Fruit fly (Drosophila melanogaster): Measurements from ENCODE around the gene OtopLa.
A peak's percentile ranks its signal among the peaks of the same experiment; 100 is the strongest.

OtopLa gene

dm6 chrX:5639083-5639482, 9.2 kb downstream of the OtopLa start (continued):
- TF ChIP-seq Hr78 (GFP tag; optimal IDR thresholded peaks at IDR 0.05), result no peak
- peak; percentile 26 for TF ChIP-seq CG8944 (GFP tag; optimal IDR thresholded peaks at IDR 0.05)
- no peak for TF ChIP-seq MESR4 (GFP tag; optimal IDR thresholded peaks at IDR 0.05)
- no peak for TF ChIP-seq pita (GFP tag; optimal IDR thresholded peaks at IDR 0.05)
- no peak for TF ChIP-seq sima (GFP tag; optimal IDR thresholded peaks at IDR 0.05)
- TF ChIP-seq fu2 (GFP tag; optimal IDR thresholded peaks at IDR 0.05), result no peak
- no peak for TF ChIP-seq CG4328 (GFP tag; optimal IDR thresholded peaks at IDR 0.05)
- TF ChIP-seq H2.0 (GFP tag; IDR thresholded peaks at IDR 0.05), result peak; percentile 36; the same call in 1 of the 2 replicates
- TF ChIP-seq Mrtf (GFP tag; IDR thresholded peaks at IDR 0.05), result no peak
- TF ChIP-seq CG8290 (GFP tag; optimal IDR thresholded peaks at IDR 0.05), result no peak
- TF ChIP-seq CG8290 (tag; optimal IDR thresholded peaks at IDR 0.05), result no peak
- TF ChIP-seq pzg (GFP tag; optimal IDR thresholded peaks at IDR 0.05), result no peak
- peak; percentile 53 for TF ChIP-seq Sox102F (GFP tag; optimal IDR thresholded peaks at IDR 0.05)
- no peak for TF ChIP-seq CG34376 (GFP tag; optimal IDR thresholded peaks at IDR 0.05)
- TF ChIP-seq CG33213 (GFP tag; optimal IDR thresholded peaks at IDR 0.05), result peak; percentile 9
- TF ChIP-seq onecut (GFP tag; IDR thresholded peaks at IDR 0.05), result peak; percentile 39
- TF ChIP-seq CG10654 (GFP tag; optimal IDR thresholded peaks at IDR 0.05), result peak; percentile 27
- TF ChIP-seq kah (GFP tag; optimal IDR thresholded peaks at IDR 0.05), result no peak
- no peak for TF ChIP-seq Meics (GFP tag; optimal IDR thresholded peaks at IDR 0.05)
- TF ChIP-seq CG31388 (GFP tag; optimal IDR thresholded peaks at IDR 0.05), result no peak
- no peak for TF ChIP-seq CG8281 (tag; optimal IDR thresholded peaks at IDR 0.05)
- no peak for TF ChIP-seq HLH54F (GFP tag; optimal IDR thresholded peaks at IDR 0.05)
- TF ChIP-seq BEAF-32 (GFP tag; optimal IDR thresholded peaks at IDR 0.05), result no peak
- peak; percentile 58 for TF ChIP-seq CG10959 (GFP tag; IDR thresholded peaks at IDR 0.05)
- no peak for TF ChIP-seq psq (GFP tag; optimal IDR thresholded peaks at IDR 0.05)
- no peak for TF ChIP-seq HmgD (GFP tag; optimal IDR thresholded peaks at IDR 0.05)
- TF ChIP-seq Sin3A (optimal IDR thresholded peaks at IDR 0.05), result no peak
- no peak for TF ChIP-seq CG18011 (GFP tag; optimal IDR thresholded peaks at IDR 0.05)
- TF ChIP-seq CG7786 (GFP tag; optimal IDR thresholded peaks at IDR 0.05), result peak; percentile 53
- TF ChIP-seq Gug (GFP tag; IDR thresholded peaks at IDR 0.05), result peak; percentile 36; the same call in 1 of the 4 replicates
- TF ChIP-seq CG17612 (GFP tag; IDR thresholded peaks at IDR 0.05), result no peak
- no peak for TF ChIP-seq cato (GFP tag; optimal IDR thresholded peaks at IDR 0.05; ENCODE audit: borderline replicate concordance)
- TF ChIP-seq gsb (GFP tag; IDR thresholded peaks at IDR 0.05), result no peak
- TF ChIP-seq ems (GFP tag; optimal IDR thresholded peaks at IDR 0.05), result peak; percentile 16
- TF ChIP-seq CG34422 (GFP tag; IDR thresholded peaks at IDR 0.05), result 0 out of 3 replicates have a peak, but pooled peaks have one; percentile 27
- peak; percentile 55 for TF ChIP-seq CG7839 (tag; optimal IDR thresholded peaks at IDR 0.05)
- TF ChIP-seq CG2120 (GFP tag; optimal IDR thresholded peaks at IDR 0.05), result no peak
- TF ChIP-seq CG7357 (GFP tag; IDR thresholded peaks at IDR 0.05), result 0 out of 3 replicates have a peak, but pooled peaks have one; percentile 42
- no peak for TF ChIP-seq Adf1 (GFP tag; IDR thresholded peaks at IDR 0.05)
- TF ChIP-seq ssp (GFP tag; IDR thresholded peaks at IDR 0.05), result peak; percentile 43
- TF ChIP-seq CG6175 (GFP tag; IDR thresholded peaks at IDR 0.05), result no peak
- no peak for TF ChIP-seq CG12155 (GFP tag; optimal IDR thresholded peaks at IDR 0.05)
- peak; percentile 33 for TF ChIP-seq chn (GFP tag; optimal IDR thresholded peaks at IDR 0.05)
- TF ChIP-seq CG42726 (GFP tag; IDR thresholded peaks at IDR 0.05; ENCODE audit: partially characterized antibody), result no peak
- no peak for TF ChIP-seq CG4854 (GFP tag; optimal IDR thresholded peaks at IDR 0.05)
- no peak for TF ChIP-seq CG4617 (GFP tag; optimal IDR thresholded peaks at IDR 0.05; ENCODE audit: borderline replicate concordance)
- no peak for TF ChIP-seq twi (tag; optimal IDR thresholded peaks at IDR 0.05)
- no peak for TF ChIP-seq wdn (GFP tag; IDR thresholded peaks at IDR 0.05)
- TF ChIP-seq dm (GFP tag; optimal IDR thresholded peaks at IDR 0.05), result no peak
- peak; percentile 13 for TF ChIP-seq Mes4 (GFP tag; optimal IDR thresholded peaks at IDR 0.05)
- TF ChIP-seq CG9876 (GFP tag; optimal IDR thresholded peaks at IDR 0.05), result no peak
- no peak for TF ChIP-seq org-1 (GFP tag; optimal IDR thresholded peaks at IDR 0.05)
- 0 out of 2 replicates have a peak, but pooled peaks have one; percentile 18 for TF ChIP-seq CG10321 (GFP tag; IDR thresholded peaks at IDR 0.05)
